Fruit fly (Drosophila melanogaster): Measurements from ENCODE around the gene Trs20.

DNA sequence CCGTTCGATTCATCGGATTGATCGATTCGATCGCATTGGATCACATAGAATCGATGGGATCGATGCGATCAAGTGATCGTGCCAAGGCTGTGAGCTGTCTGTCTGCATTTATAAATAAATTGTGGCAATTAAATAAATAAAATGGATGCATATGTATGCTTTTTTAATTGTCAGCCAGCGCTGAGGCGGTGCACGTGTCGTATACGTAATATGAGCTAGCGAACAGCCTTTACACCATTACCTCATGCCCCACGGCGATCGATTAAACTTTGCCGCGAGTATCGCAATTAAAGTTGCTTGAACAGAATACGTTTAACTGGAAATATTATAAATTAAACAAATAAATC lies 35.5 kb upstream of the Trs20 start:
- TF ChIP-seq h (GFP tag; optimal IDR thresholded peaks at IDR 0.05) (no peak), CrebA (GFP tag; optimal IDR thresholded peaks at IDR 0.05; ENCODE audit: borderline replicate concordance) (no peak)

All from whole organism, wandering third instar larva.